Worm (Caenorhabditis elegans) whole organism, young adult: ENCODE measurements around the gene F14D7.14.
A peak's percentile ranks its signal among the peaks of the same experiment; 100 is the strongest.

ENCODE experiments used
- B0019.2 ChIP-seq: fragments of 200-800 bp; sonication (Bioruptor generic); conservative IDR thresholded peaks from 2 replicates; pipeline ENCODE4 v1.3.6; 2022; ENCODE audit warnings: missing genetic modification reagents, missing genetic modification characterization, missing compliant biosample characterization
- C06A6.2 ChIP-seq: fragments of 200-800 bp; sonication (Bioruptor generic); conservative IDR thresholded peaks from 2 replicates; pipeline ENCODE4 v1.3.6; 2022; ENCODE audit warnings: missing genetic modification characterization, missing compliant biosample characterization
- F22D6.2 ChIP-seq: sonication (generic microtip); optimal IDR thresholded peaks from 2 replicates; lab custom pipeline; 2016; ENCODE audit warnings: mild to moderate bottlenecking, missing genetic modification characterization, missing compliant biosample characterization
- F49E8.2 ChIP-seq: sonication (generic microtip); optimal IDR thresholded peaks from 3 replicates; lab custom pipeline; 2017; ENCODE audit warnings: missing genetic modification characterization, mild to moderate bottlenecking, missing compliant biosample characterization, antibody characterized with exemption, moderate library complexity; ENCODE audit not compliant: insufficient read depth
- F57C9.4 ChIP-seq: sonication (generic microtip); optimal IDR thresholded peaks from 2 replicates; lab custom pipeline; 2017; ENCODE audit warnings: mild to moderate bottlenecking, missing genetic modification characterization, missing compliant biosample characterization
- K11D2.4 ChIP-seq: fragments of 200-800 bp; sonication (Bioruptor generic); IDR thresholded peaks from 2 replicates; pipeline ENCODE4 v1.3.6; 2022; ENCODE audit warnings: missing genetic modification reagents, missing genetic modification characterization, missing compliant biosample characterization
- T26A5.8 ChIP-seq: sonication (generic microtip); optimal IDR thresholded peaks from 2 replicates; lab custom pipeline; 2016; ENCODE audit warnings: missing genetic modification characterization, missing compliant biosample characterization
- Y56A3A.18 ChIP-seq: fragments of 200-800 bp; sonication (Bioruptor generic); IDR thresholded peaks from 2 replicates; pipeline ENCODE4 v1.3.6; 2022; ENCODE audit warnings: missing genetic modification reagents, missing genetic modification characterization, missing compliant biosample characterization
- Y67H2A.10 ChIP-seq: fragments of 200-800 bp; sonication (Bioruptor generic); conservative IDR thresholded peaks from 2 replicates; pipeline ENCODE4 v1.3.6; 2022; ENCODE audit warnings: missing genetic modification reagents, missing genetic modification characterization, missing compliant biosample characterization
- Y95B8A.8 ChIP-seq: fragments of 200-800 bp; sonication (Bioruptor generic); IDR thresholded peaks from 2 replicates; pipeline ENCODE4 v1.3.6; 2022; ENCODE audit warnings: missing genetic modification reagents, missing genetic modification characterization, missing compliant biosample characterization
- attf-3 ChIP-seq: fragments of 200-800 bp; sonication (Bioruptor generic); conservative IDR thresholded peaks from 2 replicates; pipeline ENCODE4 v1.3.6; 2022; ENCODE audit warnings: missing genetic modification reagents, missing genetic modification characterization, missing compliant biosample characterization
- attf-5 ChIP-seq: fragments of 200-800 bp; sonication (Bioruptor generic); optimal IDR thresholded peaks from 2 replicates; lab custom pipeline; 2018; ENCODE audit warnings: mild to moderate bottlenecking, missing genetic modification characterization, missing compliant biosample characterization
- attf-6 ChIP-seq: fragments of 200-800 bp; sonication (Bioruptor generic); IDR thresholded peaks from 2 replicates; pipeline ENCODE4 v1.3.6; 2022; ENCODE audit warnings: missing genetic modification reagents, missing genetic modification characterization, missing compliant biosample characterization
- cebp-2 ChIP-seq: fragments of 200-800 bp; sonication (Bioruptor generic); IDR thresholded peaks from 2 replicates; pipeline ENCODE4 v1.3.6; 2022; ENCODE audit warnings: missing genetic modification characterization, missing compliant biosample characterization
- ceh-27 ChIP-seq: fragments of 200-800 bp; sonication (Bioruptor generic); optimal IDR thresholded peaks from 2 replicates; lab custom pipeline; 2018; ENCODE audit warnings: mild to moderate bottlenecking, missing genetic modification characterization, moderate library complexity, missing compliant biosample characterization
- ceh-40 ChIP-seq: fragments of 200-800 bp; sonication (Bioruptor generic); IDR thresholded peaks from 2 replicates; pipeline ENCODE4 v1.3.6; 2022; ENCODE audit warnings: missing genetic modification characterization, missing compliant biosample characterization
- ceh-79 ChIP-seq: sonication (generic microtip); optimal IDR thresholded peaks from 2 replicates; lab custom pipeline; 2017; ENCODE audit warnings: mild to moderate bottlenecking, missing genetic modification characterization, missing compliant biosample characterization
- dox-1 ChIP-seq: fragments of 200-800 bp; sonication (Bioruptor generic); IDR thresholded peaks from 2 replicates; pipeline ENCODE4 v1.3.6; 2022; ENCODE audit warnings: missing genetic modification reagents, missing genetic modification characterization, missing compliant biosample characterization
- egl-44 ChIP-seq: fragments of 200-800 bp; sonication (Bioruptor generic); IDR thresholded peaks from 2 replicates; pipeline ENCODE4 v1.3.6; 2022; ENCODE audit warnings: missing genetic modification reagents, missing genetic modification characterization, missing compliant biosample characterization
- ets-4 ChIP-seq: fragments of 200-800 bp; sonication (Bioruptor generic); optimal IDR thresholded peaks from 2 replicates; lab custom pipeline; 2018; ENCODE audit warnings: mild to moderate bottlenecking, missing genetic modification characterization, missing compliant biosample characterization
- fkh-3 ChIP-seq: sonication (generic microtip); optimal IDR thresholded peaks from 2 replicates; lab custom pipeline; 2016; ENCODE audit warnings: mild to moderate bottlenecking, missing genetic modification characterization, missing compliant biosample characterization
- gei-17 ChIP-seq: fragments of 200-800 bp; sonication (Bioruptor generic); optimal IDR thresholded peaks from 2 replicates; lab custom pipeline; 2018; ENCODE audit warnings: mild to moderate bottlenecking, missing genetic modification characterization, missing compliant biosample characterization
- hlh-12 ChIP-seq: sonication (generic microtip); optimal IDR thresholded peaks from 2 replicates; lab custom pipeline; 2016; ENCODE audit warnings: missing genetic modification characterization, missing compliant biosample characterization
- hlh-26 ChIP-seq: fragments of 200-800 bp; sonication (Bioruptor generic); conservative IDR thresholded peaks from 2 replicates; pipeline ENCODE4 v1.3.6; 2022; ENCODE audit warnings: missing genetic modification reagents, missing genetic modification characterization, missing compliant biosample characterization
- hmg-1.2 ChIP-seq: fragments of 200-800 bp; sonication (Bioruptor generic); IDR thresholded peaks from 2 replicates; pipeline ENCODE4 v1.3.6; 2022; ENCODE audit warnings: missing genetic modification reagents, missing genetic modification characterization, missing compliant biosample characterization
- let-607 ChIP-seq, 2 experiments: fragments of 200-800 bp in 1 of 2; sonication (Bioruptor generic) in 1 of 2; sonication (generic microtip) in 1 of 2; optimal IDR thresholded peaks; 2 replicates each; lab custom pipeline; 2016 to 2018; ENCODE audit warnings: mild to moderate bottlenecking in 2 of 2, missing compliant biosample characterization in 2 of 2, missing genetic modification characterization in 2 of 2, moderate library complexity in 2 of 2, missing genotype in 1 of 2
- lin-40 ChIP-seq: sonication (generic microtip); optimal IDR thresholded peaks from 2 replicates; lab custom pipeline; 2016; ENCODE audit warnings: missing genetic modification characterization, mild to moderate bottlenecking, missing compliant biosample characterization, missing genotype, missing genetic modification reagents
- lin-54 ChIP-seq: fragments of 200-800 bp; sonication (Bioruptor generic); optimal IDR thresholded peaks from 2 replicates; lab custom pipeline; 2018; ENCODE audit warnings: mild to moderate bottlenecking, missing genetic modification characterization, missing compliant biosample characterization
- lir-1 ChIP-seq: fragments of 200-800 bp; sonication (Bioruptor generic); conservative IDR thresholded peaks from 2 replicates; pipeline ENCODE4 v1.3.6; 2022; ENCODE audit warnings: missing genetic modification reagents, missing genetic modification characterization, missing compliant biosample characterization
- lsl-1 ChIP-seq: fragments of 200-800 bp; sonication (Bioruptor generic); optimal IDR thresholded peaks from 2 replicates; lab custom pipeline; 2018; ENCODE audit warnings: mild to moderate bottlenecking, missing genetic modification characterization, moderate library complexity, missing compliant biosample characterization
- madf-6 ChIP-seq: fragments of 200-800 bp; sonication (Bioruptor generic); IDR thresholded peaks from 2 replicates; pipeline ENCODE4 v1.3.6; 2022; ENCODE audit warnings: missing genetic modification reagents, missing genetic modification characterization, missing compliant biosample characterization
- mcd-1 ChIP-seq: fragments of 200-800 bp; sonication (Bioruptor generic); IDR thresholded peaks from 2 replicates; pipeline ENCODE4 v1.3.6; 2022; ENCODE audit warnings: missing genetic modification reagents, missing genetic modification characterization, missing compliant biosample characterization
- mel-28 ChIP-seq: sonication (generic microtip); optimal IDR thresholded peaks from 2 replicates; lab custom pipeline; 2016; ENCODE audit warnings: borderline replicate concordance, mild to moderate bottlenecking, missing genetic modification characterization, missing compliant biosample characterization
- mes-4 ChIP-seq: sonication (generic microtip); optimal IDR thresholded peaks from 2 replicates; lab custom pipeline; 2016; ENCODE audit warnings: missing genotype, missing genetic modification characterization, missing compliant biosample characterization
- mxl-1 ChIP-seq: sonication (generic microtip); optimal IDR thresholded peaks from 2 replicates; lab custom pipeline; 2016; ENCODE audit warnings: missing genetic modification characterization, missing compliant biosample characterization
- nhr-27 ChIP-seq: fragments of 200-800 bp; sonication (Bioruptor generic); optimal IDR thresholded peaks from 2 replicates; lab custom pipeline; 2018; ENCODE audit warnings: mild to moderate bottlenecking, missing genetic modification characterization, moderate library complexity, missing compliant biosample characterization
- nhr-90 ChIP-seq: sonication (generic microtip); optimal IDR thresholded peaks from 2 replicates; lab custom pipeline; 2016; ENCODE audit warnings: missing genotype, mild to moderate bottlenecking, missing genetic modification characterization, missing compliant biosample characterization
- pbrm-1 ChIP-seq: fragments of 200-800 bp; sonication (Bioruptor generic); IDR thresholded peaks from 2 replicates; pipeline ENCODE4 v1.3.6; 2022; ENCODE audit warnings: missing genetic modification reagents, missing genetic modification characterization, missing compliant biosample characterization
- rec-8 ChIP-seq, 2 experiments: sonication (generic microtip); optimal IDR thresholded peaks; 2 replicates each; lab custom pipeline; 2016; ENCODE audit warnings: mild to moderate bottlenecking in 2 of 2, missing genetic modification characterization in 2 of 2, missing genetic modification reagents in 2 of 2, missing genotype in 2 of 2, missing biosample characterization in 1 of 2, missing compliant biosample characterization in 1 of 2, moderate library complexity in 1 of 2
- rpc-1 ChIP-seq, 2 experiments: fragments of 150-350 bp in 1 of 2; sonication (generic microtip) in 1 of 2; optimal IDR thresholded peaks; 2 replicates each; lab custom pipeline; 2014 to 2018; ENCODE audit warnings: missing biosample characterization in 1 of 2, missing genetic modification characterization in 1 of 2, missing genetic modification reagents in 1 of 2, missing genotype in 1 of 2
- sea-2 ChIP-seq: fragments of 200-800 bp; sonication (Bioruptor generic); IDR thresholded peaks from 2 replicates; pipeline ENCODE4 v1.3.6; 2022; ENCODE audit warnings: missing genetic modification characterization, missing compliant biosample characterization
- snpc-4 ChIP-seq, 5 experiments: fragments of 150-350 bp in 1 of 5; sonication (generic microtip) in 4 of 5; optimal IDR thresholded peaks; 2 replicates each; lab custom pipeline; 2014 to 2018; ENCODE audit warnings: missing genetic modification characterization in 5 of 5, missing biosample characterization in 3 of 5, antibody characterized with exemption in 2 of 5, mild to moderate bottlenecking in 2 of 5, missing compliant biosample characterization in 2 of 5, missing genotype in 2 of 5, moderate library complexity in 2 of 5, missing genetic modification reagents in 1 of 5
- somi-1 ChIP-seq: fragments of 200-800 bp; sonication (Bioruptor generic); optimal IDR thresholded peaks from 2 replicates; lab custom pipeline; 2018; ENCODE audit warnings: mild to moderate bottlenecking, missing genetic modification characterization, missing compliant biosample characterization
- tbx-9 ChIP-seq: sonication (generic microtip); optimal IDR thresholded peaks from 2 replicates; lab custom pipeline; 2016; ENCODE audit warnings: borderline replicate concordance, missing genetic modification characterization, inconsistent platforms, missing compliant biosample characterization
- xnd-1 ChIP-seq: sonication (generic microtip); optimal IDR thresholded peaks from 2 replicates; lab custom pipeline; 2016; ENCODE audit warnings: missing genotype, missing genetic modification reagents, missing genetic modification characterization, missing compliant biosample characterization
- zim-3 ChIP-seq: sonication (generic microtip); optimal IDR thresholded peaks from 2 replicates; lab custom pipeline; 2017; ENCODE audit warnings: mild to moderate bottlenecking, missing genetic modification characterization, moderate library complexity, missing compliant biosample characterization
- ztf-6 ChIP-seq: fragments of 200-800 bp; sonication (Bioruptor generic); IDR thresholded peaks from 2 replicates; pipeline ENCODE4 v1.3.6; 2022; ENCODE audit warnings: missing genetic modification reagents, missing genetic modification characterization, missing compliant biosample characterization

Gene F14D7.14

ce11 chrV:14267326-14267942, 42.3 kb upstream of the F14D7.14 start (continued):
- peak; percentile 72 for TF ChIP-seq madf-6
- TF ChIP-seq F22D6.2, result no peak
- TF ChIP-seq F57C9.4 (tag; lab: Kevin White, UChicago), result no peak
- no peak for TF ChIP-seq attf-5
- TF ChIP-seq pbrm-1, result peak; percentile 29; the same call in 1 of the 2 replicates
- TF ChIP-seq ets-4 (GFP tag; lab: Kevin White, UChicago), result no peak
- TF ChIP-seq somi-1 (GFP tag; lab: Kevin White, UChicago), result no peak
- no peak for TF ChIP-seq egl-44 (GFP tag; lab: Robert Waterston, UW)
- TF ChIP-seq lin-54, result no peak
- no peak for TF ChIP-seq tbx-9 (tag; lab: Kevin White, UChicago)
- TF ChIP-seq Y67H2A.10 (GFP tag; lab: Robert Waterston, UW), result no peak
- peak; percentile 23 for TF ChIP-seq F49E8.2 (tag; lab: Kevin White, UChicago)
- no peak for TF ChIP-seq mcd-1 (GFP tag; lab: Robert Waterston, UW)
- TF ChIP-seq ceh-40 (GFP tag; lab: Robert Waterston, UW), result no peak
- TF ChIP-seq lin-40 (tag; lab: Kevin White, UChicago), result no peak
- TF ChIP-seq lsl-1 (GFP tag; lab: Kevin White, UChicago), result peak; percentile 48
- no peak for TF ChIP-seq T26A5.8
- no peak for TF ChIP-seq rec-8 (tag; optimal IDR thresholded peaks at IDR 0.05; lab: Kevin White, UChicago)
- TF ChIP-seq ztf-6 (GFP tag; lab: Robert Waterston, UW), result no peak
- no peak for TF ChIP-seq K11D2.4 (GFP tag; lab: Robert Waterston, UW)
- peak; percentile 59; the same call in 1 of the 2 replicates for TF ChIP-seq hmg-1.2 (GFP tag; lab: Robert Waterston, UW)
- no peak for TF ChIP-seq mxl-1 (tag; lab: Kevin White, UChicago)
- peak; percentile 11 for TF ChIP-seq xnd-1 (tag; lab: Kevin White, UChicago)
- TF ChIP-seq let-607 (tag; optimal IDR thresholded peaks at IDR 0.05; lab: Kevin White, UChicago), result no peak
- TF ChIP-seq zim-3, result no peak
- TF ChIP-seq mes-4 (tag; lab: Kevin White, UChicago), result no peak
- TF ChIP-seq nhr-27 (tag; lab: Kevin White, UChicago), result no peak
- no peak for TF ChIP-seq Y56A3A.18
- no peak for TF ChIP-seq hlh-26 (GFP tag; lab: Robert Waterston, UW)
- no peak; the same call in 1 of the 2 replicates for TF ChIP-seq dox-1 (GFP tag; lab: Robert Waterston, UW)
- no peak for TF ChIP-seq gei-17 (GFP tag; lab: Kevin White, UChicago)
- no peak for TF ChIP-seq rpc-1 (optimal IDR thresholded peaks at IDR 0.05; lab: Kevin White, UChicago)
- TF ChIP-seq rpc-1 (tag; optimal IDR thresholded peaks at IDR 0.05; lab: Kevin White, UChicago), result no peak
- TF ChIP-seq attf-6 (GFP tag; lab: Robert Waterston, UW), result peak; percentile 73
- no peak for TF ChIP-seq ceh-27 (GFP tag; lab: Kevin White, UChicago)
- no peak for TF ChIP-seq lir-1 (GFP tag; lab: Robert Waterston, UW)
- no peak for TF ChIP-seq nhr-90 (tag; lab: Kevin White, UChicago)
- no peak for TF ChIP-seq cebp-2 (GFP tag; lab: Robert Waterston, UW)
- TF ChIP-seq C06A6.2 (GFP tag; lab: Robert Waterston, UW), result no peak
- TF ChIP-seq snpc-4 (GFP tag; optimal IDR thresholded peaks at IDR 0.05; lab: Kevin White, UChicago), result peak; percentile 92
- TF ChIP-seq snpc-4 (tag; optimal IDR thresholded peaks at IDR 0.05; lab: Kevin White, UChicago), result peak; percentile 82 to 96 (median 93)
- no peak for TF ChIP-seq fkh-3
- TF ChIP-seq Y95B8A.8 (GFP tag; lab: Robert Waterston, UW), result no peak
- no peak for TF ChIP-seq ceh-79 (tag; lab: Kevin White, UChicago)
- no peak for TF ChIP-seq hlh-12 (tag; lab: Kevin White, UChicago)
- TF ChIP-seq attf-3 (GFP tag; lab: Robert Waterston, UW), result no peak
- no peak for TF ChIP-seq sea-2 (GFP tag; lab: Robert Waterston, UW)
- TF ChIP-seq B0019.2 (GFP tag; lab: Robert Waterston, UW), result no peak
- TF ChIP-seq mel-28, result no peak
